Worm (Caenorhabditis elegans): ENCODE measurements around the gene E02C12.19.
"Not testable (repeated sequence)": the region's sequence is repeated elsewhere in the genome, so short reads cannot be mapped to it uniquely, and the experiment has no call there.

E02C12.19 gene

DNA sequence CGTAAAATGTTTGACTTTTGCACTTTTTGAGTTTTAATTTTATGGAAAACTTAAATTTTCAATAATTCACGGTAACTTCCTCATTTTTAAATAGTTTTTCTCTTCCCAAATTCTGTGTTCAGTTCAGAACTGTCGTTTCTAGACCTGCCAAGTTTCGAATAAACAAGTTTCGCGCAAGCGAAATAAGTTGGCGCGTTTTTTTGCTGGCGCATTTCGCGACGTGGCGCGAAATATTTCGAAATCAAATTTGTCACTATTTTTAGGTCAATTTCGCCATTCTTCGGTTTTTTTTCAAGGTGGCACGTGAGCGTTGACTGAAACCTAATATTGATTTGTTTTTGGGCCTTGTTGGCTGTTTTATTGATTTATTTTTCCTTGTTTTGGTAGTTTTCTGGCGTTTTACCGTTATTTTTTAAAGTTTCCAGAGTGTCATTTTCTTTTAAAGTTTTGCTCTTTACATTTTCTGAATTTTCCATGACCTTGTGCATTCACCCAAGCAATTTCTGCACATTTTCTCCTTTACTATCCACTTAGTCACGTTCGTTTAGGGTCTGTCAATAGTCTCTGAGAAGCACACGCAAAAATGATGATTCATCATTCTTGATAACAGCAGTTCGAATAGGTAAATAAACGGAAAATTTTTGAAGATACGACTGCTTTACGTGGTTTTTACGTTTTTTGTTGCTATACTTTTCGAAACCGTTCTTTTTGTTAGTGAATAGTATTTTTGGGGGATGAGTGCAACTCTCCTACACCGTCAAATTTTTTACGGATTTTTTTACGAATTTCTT, 6.4 kb upstream of the E02C12.19 start:
- TF ChIP-seq skn-1 (tag; optimal IDR thresholded peaks at IDR 0.05) (no peak), crh-2 (tag; optimal IDR thresholded peaks at IDR 0.05) (peak; percentile 10), fos-1 (tag; optimal IDR thresholded peaks at IDR 0.05) (peak; percentile 76)

DNA sequence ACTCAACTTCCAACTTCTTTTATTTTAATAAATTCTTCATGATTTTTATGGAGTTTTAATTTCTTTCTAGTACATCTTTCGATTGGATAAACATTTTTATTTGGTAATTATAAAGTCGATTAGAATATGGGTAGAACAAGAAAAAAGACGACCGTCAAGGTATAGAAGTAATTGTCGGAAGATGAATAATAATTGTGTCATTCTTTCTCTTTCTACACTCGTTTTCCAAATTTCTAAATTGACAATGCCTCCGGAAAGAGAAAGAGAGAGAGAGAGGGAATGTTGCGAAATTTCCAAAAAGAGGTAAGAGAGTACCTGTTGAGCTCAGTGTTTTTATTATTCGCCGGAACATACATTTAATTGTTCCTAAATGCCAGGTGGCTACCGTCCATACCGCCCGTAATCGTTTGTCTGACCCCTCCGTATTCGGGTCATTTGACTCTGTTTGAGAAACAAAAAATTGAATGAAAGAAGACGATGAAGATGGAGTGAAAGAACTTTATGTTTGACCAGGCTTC, 5.6 kb upstream of the E02C12.19 start, which contains the start of gene E02C12.12:
TSS of gene E02C12.12 (minus strand) at position 468 of the 518 bp plus-strand sequence.
- no peak for TF ChIP-seq lin-39 (tag; optimal IDR thresholded peaks at IDR 0.05)
- no peak for TF ChIP-seq nhr-237 (tag; optimal IDR thresholded peaks at IDR 0.05)
- TF ChIP-seq elt-3 (tag; optimal IDR thresholded peaks at IDR 0.05), result no peak
- no peak for TF ChIP-seq mbf-1 (tag; optimal IDR thresholded peaks at IDR 0.05)
- no peak for TF ChIP-seq nhr-25 (tag; optimal IDR thresholded peaks at IDR 0.05)
- no peak for TF ChIP-seq lin-13 (GFP tag; optimal IDR thresholded peaks at IDR 0.05)
- no peak for TF ChIP-seq crh-2 (tag; optimal IDR thresholded peaks at IDR 0.05)
- no peak for TF ChIP-seq mdl-1 (tag; optimal IDR thresholded peaks at IDR 0.05)
- TF ChIP-seq sma-9 (GFP tag; optimal IDR thresholded peaks at IDR 0.05), result no peak
- TF ChIP-seq sma-9 (tag; optimal IDR thresholded peaks at IDR 0.05), result no peak
- no peak for TF ChIP-seq C34F6.9 (tag; optimal IDR thresholded peaks at IDR 0.05)
- no peak for TF ChIP-seq ZK546.5 (tag; optimal IDR thresholded peaks at IDR 0.05)

DNA sequence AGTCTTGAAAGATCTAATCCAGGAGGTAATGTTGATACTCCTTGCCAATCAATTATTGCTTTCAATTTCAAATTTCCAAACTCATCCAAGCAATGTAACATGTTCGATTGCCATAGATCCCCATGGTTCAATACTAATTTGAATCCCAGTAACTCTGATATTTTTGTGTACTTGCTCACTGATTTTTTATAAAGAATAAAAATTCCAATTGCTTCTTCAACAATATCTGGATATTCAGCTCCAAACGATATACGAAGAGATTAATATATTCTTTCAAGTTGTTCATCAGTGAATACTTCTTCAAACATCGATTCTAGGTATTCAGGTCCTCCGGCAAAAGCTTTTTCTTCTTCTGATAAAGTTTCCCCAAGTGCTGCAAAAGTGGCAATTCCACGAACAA, 3.5 kb upstream of the E02C12.19 start, which contains the start of gene E02C12.11:
TSS of gene E02C12.11 (minus strand) at position 101 of the 400 bp plus-strand sequence.
- TF ChIP-seq nhr-237, crh-2, ZK546.5 (tag; optimal IDR thresholded peaks at IDR 0.05): not testable (repeated sequence)

DNA sequence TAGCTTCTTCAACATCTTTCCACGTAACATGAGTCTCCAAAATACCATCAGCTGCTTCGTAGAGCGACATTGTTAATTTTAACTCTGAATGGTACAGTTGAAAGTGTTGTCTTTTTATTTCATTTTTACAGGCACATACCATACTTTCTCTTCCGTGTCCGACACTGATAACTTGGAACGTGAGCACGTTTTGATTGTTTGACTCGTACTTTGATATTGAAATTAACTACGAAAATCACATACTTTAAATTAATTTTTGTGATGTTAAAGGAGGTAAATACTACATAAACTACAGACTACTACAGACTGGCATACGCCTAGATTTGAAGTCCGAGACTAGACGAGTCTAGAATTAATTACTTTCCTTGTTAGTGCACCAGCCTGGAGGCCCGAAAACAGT, 2.0 kb upstream of the E02C12.19 start, which contains the start of gene E02C12.10:
TSS of gene E02C12.10 (minus strand) at position 75 of the 400 bp plus-strand sequence.
- TF ChIP-seq elt-3 (tag; optimal IDR thresholded peaks at IDR 0.05) (no peak), ztf-1 (GFP tag; conservative IDR thresholded peaks at IDR 0.05) (no peak), nhr-12 (tag; optimal IDR thresholded peaks at IDR 0.05) (no peak), mbf-1 (tag; optimal IDR thresholded peaks at IDR 0.05) (no peak), ztf-4 (tag; optimal IDR thresholded peaks at IDR 0.05) (no peak), ztf-11 (tag; optimal IDR thresholded peaks at IDR 0.05) (no peak), nhr-23 (tag; optimal IDR thresholded peaks at IDR 0.05) (no peak), unc-39 (tag; optimal IDR thresholded peaks at IDR 0.05) (no peak), ZK546.5 (tag; optimal IDR thresholded peaks at IDR 0.05) (no peak), lin-39 (tag; optimal IDR thresholded peaks at IDR 0.05) (no peak), sma-3 (GFP tag; optimal IDR thresholded peaks at IDR 0.05) (no peak), lin-13 (GFP tag; optimal IDR thresholded peaks at IDR 0.05) (no peak), aly-2 (tag; optimal IDR thresholded peaks at IDR 0.05) (no peak), elt-1 (tag; optimal IDR thresholded peaks at IDR 0.05) (no peak), skn-1 (tag; optimal IDR thresholded peaks at IDR 0.05) (no peak), sma-9 (GFP tag; optimal IDR thresholded peaks at IDR 0.05) (no peak), sma-9 (tag; optimal IDR thresholded peaks at IDR 0.05) (no peak), dmd-4 (tag; optimal IDR thresholded peaks at IDR 0.05) (no peak)

DNA sequence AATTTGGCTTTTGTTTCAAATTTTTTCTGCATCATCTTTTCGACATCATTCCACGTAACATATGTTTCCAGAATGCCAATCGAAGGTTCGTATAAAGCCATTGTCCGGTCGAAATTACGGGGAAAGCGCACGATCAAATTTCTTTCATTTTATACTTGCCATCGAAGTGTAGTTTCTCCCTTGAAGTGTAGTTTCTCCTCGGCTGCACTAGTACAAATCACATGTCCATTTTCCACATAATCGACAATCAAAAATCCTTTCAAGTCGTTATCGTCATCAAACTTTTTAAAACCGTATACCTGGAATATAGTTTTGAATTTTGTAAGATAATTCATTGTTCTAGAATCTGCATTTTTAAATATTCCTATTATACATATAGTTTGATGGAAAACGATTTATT, 939 bp downstream of the E02C12.19 start, which contains the start of gene E02C12.9:
TSS of gene E02C12.9 (minus strand) at position 101 of the 400 bp plus-strand sequence.
- TF ChIP-seq nhr-129 (tag; optimal IDR thresholded peaks at IDR 0.05) (no peak), nhr-12 (tag; optimal IDR thresholded peaks at IDR 0.05) (no peak), C34F6.9 (tag; optimal IDR thresholded peaks at IDR 0.05) (no peak), egl-27 (tag; optimal IDR thresholded peaks at IDR 0.05) (no peak), nhr-77 (tag; optimal IDR thresholded peaks at IDR 0.05) (no peak), fos-1 (tag; optimal IDR thresholded peaks at IDR 0.05) (no peak), sma-9 (GFP tag; optimal IDR thresholded peaks at IDR 0.05) (no peak), sma-9 (tag; optimal IDR thresholded peaks at IDR 0.05) (no peak), lsy-2 (tag; optimal IDR thresholded peaks at IDR 0.05) (no peak), ceh-16 (tag; optimal IDR thresholded peaks at IDR 0.05) (no peak), ama-1 (optimal IDR thresholded peaks at IDR 0.05) (no peak), unc-62 (GFP tag; optimal IDR thresholded peaks at IDR 0.05) (no peak), peb-1 (tag; optimal IDR thresholded peaks at IDR 0.05) (no peak), dmd-4 (tag; optimal IDR thresholded peaks at IDR 0.05) (no peak), unc-39 (tag; optimal IDR thresholded peaks at IDR 0.05) (no peak)

All from whole organism, L2 larva.